Worm (Caenorhabditis elegans): ENCODE measurements around the gene ZK813.3.

DNA sequence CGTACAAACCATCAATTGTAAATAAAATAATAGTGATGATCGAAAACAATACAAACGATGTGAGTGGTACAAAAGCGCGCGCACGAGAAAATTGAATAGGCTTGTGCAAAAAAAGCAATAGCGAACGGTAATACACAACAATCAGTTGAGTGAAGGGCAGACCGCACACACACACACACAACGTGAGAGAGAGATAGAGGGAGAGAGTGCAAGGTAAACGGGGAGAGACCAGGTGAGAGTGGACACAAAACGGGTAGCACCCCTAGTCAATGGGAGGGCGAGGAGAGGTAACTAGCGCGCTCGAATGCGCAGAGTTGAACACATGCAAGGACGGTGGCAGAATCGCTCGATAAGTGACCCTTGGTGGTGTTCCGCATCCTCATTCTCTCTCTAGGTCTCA is 30.6 kb downstream of the ZK813.3 start:
- TF ChIP-seq flt-1 (GFP tag; IDR thresholded peaks at IDR 0.05) (peak; percentile 56; the same call in 1 of the 2 replicates), T22C8.4 (GFP tag; IDR thresholded peaks at IDR 0.05) (no peak)
